Fruit fly (Drosophila melanogaster) whole organism, embryonic: Measurements from ENCODE around the gene Usf.

ENCODE experiments used
- Awh ChIP-seq: fragments of 200-800 bp; sonication (Bioruptor generic); IDR thresholded peaks from 2 replicates; pipeline ENCODE4, ENCODE4 v1.3.6; 2022; ENCODE audit warnings: missing biosample characterization, missing genetic modification characterization
- CG11560 ChIP-seq: fragments of 200-800 bp; sonication (Bioruptor generic); IDR thresholded peaks from 3 replicates; pipeline ENCODE4 v1.3.6; 2022; ENCODE audit warnings: missing biosample characterization, missing genetic modification characterization
- CG12769 ChIP-seq: fragments of 200-800 bp; sonication (Bioruptor generic); optimal IDR thresholded peaks from 2 replicates; lab custom pipeline; 2019; ENCODE audit warnings: missing biosample characterization, mild to moderate bottlenecking, missing genetic modification characterization, moderate library complexity
- CG13287 ChIP-seq: fragments of 200-800 bp; sonication (Bioruptor generic); IDR thresholded peaks from 2 replicates; pipeline ENCODE4 v1.3.6; 2022; ENCODE audit warnings: missing biosample characterization, missing genetic modification characterization; ENCODE audit not compliant: partially characterized antibody
- CG13894 ChIP-seq: fragments of 200-800 bp; sonication (Bioruptor generic); optimal IDR thresholded peaks from 3 replicates; lab custom pipeline; 2018; ENCODE audit warnings: missing biosample characterization, mild to moderate bottlenecking, missing genetic modification characterization, moderate library complexity
- CG14667 ChIP-seq: fragments of 200-800 bp; sonication (Bioruptor generic); IDR thresholded peaks from 2 replicates; pipeline ENCODE4 v1.3.6; 2022; ENCODE audit warnings: missing biosample characterization, missing genetic modification characterization
- CG15073 ChIP-seq: fragments of 200-800 bp; sonication (Bioruptor generic); optimal IDR thresholded peaks from 2 replicates; lab custom pipeline; 2016; ENCODE audit warnings: missing biosample characterization, missing genetic modification characterization
- CG15601 ChIP-seq: fragments of 200-800 bp; sonication (Bioruptor generic); optimal IDR thresholded peaks from 3 replicates; lab custom pipeline; 2019; ENCODE audit warnings: missing biosample characterization, mild to moderate bottlenecking, missing genetic modification characterization, moderate library complexity
- CG17328 ChIP-seq: fragments of 200-800 bp; sonication (Bioruptor generic); IDR thresholded peaks from 2 replicates; pipeline ENCODE4 v1.3.6; 2022; ENCODE audit warnings: missing biosample characterization, missing genetic modification characterization
- CG17829 ChIP-seq: fragments of 200-800 bp; optimal IDR thresholded peaks from 2 replicates; lab custom pipeline; 2019; ENCODE audit warnings: missing biosample characterization, mild to moderate bottlenecking, missing genetic modification characterization, moderate library complexity
- CG2120 ChIP-seq: fragments of 200-800 bp; sonication (Bioruptor generic); optimal IDR thresholded peaks from 3 replicates; lab custom pipeline; 2016; ENCODE audit warnings: missing biosample characterization, missing genetic modification characterization
- CG31365 ChIP-seq: fragments of 200-800 bp; sonication (Bioruptor generic); optimal IDR thresholded peaks from 2 replicates; lab custom pipeline; 2018; ENCODE audit warnings: missing biosample characterization, mild to moderate bottlenecking, missing genetic modification characterization
- CG32772 ChIP-seq: fragments of 200-800 bp; sonication (Bioruptor generic); IDR thresholded peaks from 2 replicates; pipeline ENCODE4 v1.3.6; 2022; ENCODE audit warnings: missing biosample characterization, missing genetic modification characterization
- CG4404 ChIP-seq: fragments of 200-800 bp; sonication (Bioruptor generic); IDR thresholded peaks from 2 replicates; pipeline ENCODE4 v1.3.6; 2022; ENCODE audit warnings: missing biosample characterization, missing genetic modification characterization
- CG6272 ChIP-seq: fragments of 200-800 bp; sonication (Bioruptor generic); IDR thresholded peaks from 2 replicates; pipeline ENCODE4 v1.3.6; 2022; ENCODE audit warnings: missing biosample characterization, missing genetic modification characterization
- CG9215 ChIP-seq: fragments of 200-800 bp; sonication (Bioruptor generic); IDR thresholded peaks from 2 replicates; pipeline ENCODE4 v1.3.6; 2022; ENCODE audit warnings: missing biosample characterization, missing genetic modification characterization
- CG9437 ChIP-seq: fragments of 200-800 bp; sonication (Bioruptor generic); optimal IDR thresholded peaks from 2 replicates; lab custom pipeline; 2018; ENCODE audit warnings: missing biosample characterization, mild to moderate bottlenecking, missing genetic modification characterization
- Chrac-16 ChIP-seq: fragments of 200-800 bp; sonication (Bioruptor generic); optimal IDR thresholded peaks from 3 replicates; lab custom pipeline; 2016; ENCODE audit warnings: missing biosample characterization, missing genetic modification characterization
- D ChIP-seq, 2 experiments: fragments of 200-800 bp in 1 of 2; fragments of >200 bp in 1 of 2; sonication (Bioruptor generic) in 1 of 2; optimal IDR thresholded peaks; 2 replicates in 1 of 2; 3 replicates in 1 of 2; lab custom pipeline; 2017; ENCODE audit warnings: mild to moderate bottlenecking in 1 of 2, missing biosample characterization in 1 of 2, missing genetic modification characterization in 1 of 2, missing genetic modification reagents in 1 of 2
- D19A ChIP-seq: fragments of 200-800 bp; optimal IDR thresholded peaks from 3 replicates; lab custom pipeline; 2019; ENCODE audit warnings: missing biosample characterization, mild to moderate bottlenecking, missing genetic modification characterization, moderate library complexity
- Dad ChIP-seq: fragments of 200-800 bp; sonication (Bioruptor generic); optimal IDR thresholded peaks from 3 replicates; lab custom pipeline; 2016; ENCODE audit warnings: missing biosample characterization, missing genetic modification characterization
- Eip74EF ChIP-seq, 2 experiments: fragments of 200-800 bp in 1 of 2; fragments of >200 bp in 1 of 2; sonication (Bioruptor generic) in 1 of 2; optimal IDR thresholded peaks; 2 replicates each; lab custom pipeline; 2017 to 2019; ENCODE audit warnings: missing biosample characterization in 2 of 2, missing genetic modification characterization in 2 of 2, mild to moderate bottlenecking in 1 of 2, moderate library complexity in 1 of 2
- Hand ChIP-seq: fragments of 200-800 bp; sonication (Bioruptor generic); optimal IDR thresholded peaks from 2 replicates; lab custom pipeline; 2017; ENCODE audit warnings: mild to moderate bottlenecking, missing biosample characterization, missing genetic modification reagents, missing genetic modification characterization
- Med ChIP-seq: fragments of 200-800 bp; sonication (Bioruptor generic); peaks from one replicate; lab custom pipeline; 2016; ENCODE audit warnings: missing biosample characterization, missing genetic modification characterization, mild to moderate bottlenecking, inconsistent platforms, moderate library complexity
- NC2β ChIP-seq: fragments of 200-800 bp; sonication (Bioruptor generic); optimal IDR thresholded peaks from 2 replicates; lab custom pipeline; 2016; ENCODE audit warnings: missing biosample characterization, missing genetic modification characterization
- Opbp ChIP-seq: fragments of 200-800 bp; sonication (Bioruptor generic); IDR thresholded peaks from 3 replicates; pipeline ENCODE4 v1.3.6; 2022; ENCODE audit warnings: missing biosample characterization, missing genetic modification characterization; ENCODE audit not compliant: partially characterized antibody
- Sin3A ChIP-seq: fragments of >200 bp; optimal IDR thresholded peaks from 2 replicates; lab custom pipeline; 2018
- TFAM ChIP-seq: fragments of 200-800 bp; sonication (Bioruptor generic); optimal IDR thresholded peaks from 2 replicates; lab custom pipeline; 2017; ENCODE audit warnings: missing biosample characterization, missing genetic modification characterization, inconsistent platforms
- aop ChIP-seq: fragments of 200-800 bp; sonication (Bioruptor generic); IDR thresholded peaks from 2 replicates; pipeline ENCODE4 v1.3.6; 2022; ENCODE audit warnings: missing biosample characterization, missing genetic modification characterization
- ap ChIP-seq: fragments of 200-800 bp; sonication (Bioruptor generic); IDR thresholded peaks from 2 replicates; pipeline ENCODE4 v1.3.6; 2022; ENCODE audit warnings: missing biosample characterization, missing genetic modification characterization
- ase ChIP-seq: fragments of 200-800 bp; sonication (Bioruptor generic); IDR thresholded peaks from 3 replicates; pipeline ENCODE4 v1.3.6; 2022; ENCODE audit warnings: missing biosample characterization, missing genetic modification characterization
- ato ChIP-seq: fragments of 200-800 bp; sonication (Bioruptor generic); IDR thresholded peaks from 2 replicates; pipeline ENCODE4 v1.3.6; 2022; ENCODE audit warnings: missing biosample characterization, missing genetic modification characterization; ENCODE audit not compliant: partially characterized antibody
- bigmax ChIP-seq: fragments of 200-800 bp; sonication (Bioruptor generic); optimal IDR thresholded peaks from 2 replicates; lab custom pipeline; 2018; ENCODE audit warnings: missing biosample characterization, mild to moderate bottlenecking, missing genetic modification characterization
- cad ChIP-seq: fragments of >200 bp; optimal IDR thresholded peaks from 2 replicates; lab custom pipeline; 2017; ENCODE audit warnings: missing biosample characterization, missing genetic modification characterization
- chn ChIP-seq: fragments of 200-800 bp; sonication (Bioruptor generic); optimal IDR thresholded peaks from 2 replicates; lab custom pipeline; 2016; ENCODE audit warnings: missing biosample characterization, missing genetic modification characterization
- da ChIP-seq: fragments of 200-800 bp; sonication (Bioruptor generic); optimal IDR thresholded peaks from 2 replicates; lab custom pipeline; 2016; ENCODE audit warnings: missing biosample characterization, missing genetic modification characterization
- dmrt11E ChIP-seq: fragments of 200-800 bp; sonication (Bioruptor generic); optimal IDR thresholded peaks from 3 replicates; lab custom pipeline; 2018; ENCODE audit warnings: missing biosample characterization, mild to moderate bottlenecking, missing genetic modification characterization, moderate library complexity
- grau ChIP-seq: fragments of 200-800 bp; optimal IDR thresholded peaks from 3 replicates; lab custom pipeline; 2019; ENCODE audit warnings: missing biosample characterization, mild to moderate bottlenecking, missing genetic modification characterization, moderate library complexity
- hb ChIP-seq: fragments of 200-800 bp; sonication (Bioruptor generic); IDR thresholded peaks from 3 replicates; pipeline ENCODE4 v1.3.6; 2022; ENCODE audit warnings: missing biosample characterization, missing genetic modification characterization; ENCODE audit not compliant: partially characterized antibody
- hkb ChIP-seq, 2 experiments: fragments of 200-800 bp in 1 of 2; fragments of >200 bp in 1 of 2; sonication (Bioruptor generic) in 1 of 2; IDR thresholded peaks in 1 of 2; optimal IDR thresholded peaks in 1 of 2; 2 replicates each; pipeline versions ENCODE4 v1.3.6 to Lab custom; 2017 to 2022; ENCODE audit warnings: missing biosample characterization in 1 of 2, missing genetic modification characterization in 1 of 2
- kay ChIP-seq: fragments of 200-800 bp; sonication (Bioruptor generic); optimal IDR thresholded peaks from 2 replicates; lab custom pipeline; 2016; ENCODE audit warnings: missing biosample characterization, missing genetic modification characterization
- lab ChIP-seq: fragments of 200-800 bp; sonication (Bioruptor generic); optimal IDR thresholded peaks from 3 replicates; lab custom pipeline; 2017; ENCODE audit warnings: missing biosample characterization, missing genetic modification characterization, mild to moderate bottlenecking, moderate library complexity, missing genetic modification reagents
- mld ChIP-seq: fragments of 200-800 bp; sonication (Bioruptor generic); IDR thresholded peaks from 3 replicates; pipeline ENCODE4 v1.3.6; 2022; ENCODE audit warnings: missing biosample characterization, missing genetic modification characterization; ENCODE audit not compliant: partially characterized antibody
- nerfin-1 ChIP-seq: fragments of 200-800 bp; sonication (Bioruptor generic); optimal IDR thresholded peaks from 3 replicates; lab custom pipeline; 2019; ENCODE audit warnings: missing biosample characterization, mild to moderate bottlenecking, missing genetic modification characterization, moderate library complexity
- phol ChIP-seq: fragments of 200-800 bp; sonication (Bioruptor generic); optimal IDR thresholded peaks from 3 replicates; lab custom pipeline; 2018; ENCODE audit warnings: missing biosample characterization, mild to moderate bottlenecking, missing genetic modification characterization, moderate library complexity
- sens-2 ChIP-seq: fragments of 200-800 bp; sonication (Bioruptor generic); IDR thresholded peaks from 2 replicates; pipeline ENCODE4 v1.3.6; 2022; ENCODE audit warnings: missing biosample characterization, missing genetic modification characterization
- tio ChIP-seq: fragments of 200-800 bp; sonication (Bioruptor generic); optimal IDR thresholded peaks from 2 replicates; lab custom pipeline; 2017; ENCODE audit warnings: missing biosample characterization, missing genetic modification characterization, inconsistent platforms
- tna ChIP-seq: fragments of 200-800 bp; sonication (Bioruptor generic); IDR thresholded peaks from 2 replicates; pipeline ENCODE4 v1.3.6; 2022; ENCODE audit warnings: missing biosample characterization, missing genetic modification characterization; ENCODE audit not compliant: partially characterized antibody
- usp ChIP-seq: fragments of >200 bp; optimal IDR thresholded peaks from 2 replicates; lab custom pipeline; 2017; ENCODE audit warnings: missing biosample characterization, missing genetic modification characterization
- zfh2 ChIP-seq: fragments of 200-800 bp; sonication (Bioruptor generic); optimal IDR thresholded peaks from 2 replicates; lab custom pipeline; 2016; ENCODE audit warnings: missing biosample characterization, missing genetic modification characterization

Gene Usf

dm6 chrX:4534002-4534401 is 14.6 kb downstream of the Usf start (continued):
- TF ChIP-seq CG6272 (GFP tag; lab: Robert Waterston, UW) (no peak), CG32772 (GFP tag; lab: Robert Waterston, UW) (no peak), Awh (no peak), hkb (optimal IDR thresholded peaks at IDR 0.05; lab: Kevin White, UChicago) (no peak), hkb (GFP tag; IDR thresholded peaks at IDR 0.05; lab: Robert Waterston, UW) (no peak), CG11560 (no peak), CG13894 (tag; lab: Kevin White, UChicago) (no peak), tna (GFP tag; lab: Robert Waterston, UW) (peak; percentile 81), kay (GFP tag; lab: Kevin White, UChicago) (no peak), Dad (no peak), hb (GFP tag; lab: Robert Waterston, UW) (peak; percentile 52; the same call in 2 of the 3 replicates), CG15073 (no peak), CG9437 (no peak), phol (tag; lab: Kevin White, UChicago) (no peak), mld (GFP tag; lab: Robert Waterston, UW) (0 out of 3 replicates have a peak, but pooled peaks have one; percentile 50), CG2120 (GFP tag; lab: Kevin White, UChicago) (no peak), nerfin-1 (no peak), CG31365 (no peak), usp (GFP tag; lab: Kevin White, UChicago) (no peak), zfh2 (GFP tag; lab: Kevin White, UChicago) (no peak), CG15601 (tag; lab: Kevin White, UChicago) (no peak), grau (tag; lab: Kevin White, UChicago) (no peak), CG12769 (tag; lab: Kevin White, UChicago) (no peak), aop (GFP tag; lab: Robert Waterston, UW) (no peak), ap (GFP tag; lab: Robert Waterston, UW) (no peak), dmrt11E (tag; lab: Kevin White, UChicago) (no peak), D (optimal IDR thresholded peaks at IDR 0.05; lab: Kevin White, UChicago) (no peak), D (GFP tag; optimal IDR thresholded peaks at IDR 0.05; lab: Kevin White, UChicago) (no peak), CG14667 (GFP tag; lab: Robert Waterston, UW) (no peak), da (GFP tag; lab: Kevin White, UChicago) (no peak), TFAM (GFP tag; lab: Kevin White, UChicago) (no peak), Med (no peak), Chrac-16 (GFP tag; lab: Kevin White, UChicago) (no peak), chn (no peak), CG17328 (GFP tag; lab: Robert Waterston, UW) (no peak), D19A (tag; lab: Kevin White, UChicago) (no peak), lab (no peak), CG17829 (tag; lab: Kevin White, UChicago) (no peak), CG9215 (no peak), CG13287 (GFP tag; lab: Robert Waterston, UW) (peak; percentile 48; the same call in 1 of the 2 replicates), CG4404 (GFP tag; lab: Robert Waterston, UW) (no peak), sens-2 (no peak), Opbp (GFP tag; lab: Robert Waterston, UW) (peak; percentile 60; the same call in 2 of the 3 replicates), tio (GFP tag; lab: Kevin White, UChicago) (no peak), cad (GFP tag; lab: Kevin White, UChicago) (no peak), ase (GFP tag; lab: Robert Waterston, UW) (no peak), Hand (no peak), ato (GFP tag; lab: Robert Waterston, UW) (0 out of 2 replicates have a peak, but pooled peaks have one; percentile 53), NC2β (GFP tag; lab: Kevin White, UChicago) (no peak), Sin3A (lab: Kevin White, UChicago) (no peak), bigmax (no peak), Eip74EF (GFP tag; optimal IDR thresholded peaks at IDR 0.05; lab: Kevin White, UChicago) (no peak)
